Fruit fly (Drosophila melanogaster) whole organism, adult: ENCODE measurements around the gene CG32982.

ENCODE experiments used
- CG11617 ChIP-seq: fragments of 200-800 bp; sonication (Bioruptor generic); optimal IDR thresholded peaks from 2 replicates; lab custom pipeline; 2017; ENCODE audit warnings: mild to moderate bottlenecking, missing biosample characterization, missing genetic modification reagents, missing genetic modification characterization
- CG12768 ChIP-seq: fragments of 200-800 bp; sonication (Bioruptor generic); optimal IDR thresholded peaks from 2 replicates; lab custom pipeline; 2017; ENCODE audit warnings: missing biosample characterization, missing genetic modification characterization, mild to moderate bottlenecking, moderate library complexity, missing genetic modification reagents
- CG14711 ChIP-seq: fragments of 200-800 bp; sonication (Bioruptor generic); optimal IDR thresholded peaks from 2 replicates; lab custom pipeline; 2018; ENCODE audit warnings: missing biosample characterization, mild to moderate bottlenecking, missing genetic modification characterization, moderate library complexity
- CG1620 ChIP-seq: fragments of 200-800 bp; sonication (Bioruptor generic); optimal IDR thresholded peaks from 2 replicates; lab custom pipeline; 2016; ENCODE audit warnings: missing biosample characterization, missing genetic modification characterization
- CG33017 ChIP-seq: fragments of 200-800 bp; sonication (Bioruptor generic); optimal IDR thresholded peaks from 2 replicates; lab custom pipeline; 2018; ENCODE audit warnings: missing biosample characterization, mild to moderate bottlenecking, missing genetic modification characterization, moderate library complexity
- CG5204 ChIP-seq: fragments of 200-800 bp; sonication (Bioruptor generic); optimal IDR thresholded peaks from 2 replicates; lab custom pipeline; 2016; ENCODE audit warnings: missing biosample characterization, missing genetic modification characterization
- CG7045 ChIP-seq: fragments of 200-800 bp; sonication (Bioruptor generic); optimal IDR thresholded peaks from 2 replicates; lab custom pipeline; 2017; ENCODE audit warnings: missing biosample characterization, mild to moderate bottlenecking, missing genetic modification characterization
- CG7101 ChIP-seq: fragments of 200-800 bp; sonication (Bioruptor generic); optimal IDR thresholded peaks from 2 replicates; lab custom pipeline; 2018; ENCODE audit warnings: missing biosample characterization, mild to moderate bottlenecking, missing genetic modification characterization, moderate library complexity
- Clk ChIP-seq: fragments of 200-800 bp; sonication (Bioruptor generic); optimal IDR thresholded peaks from 2 replicates; lab custom pipeline; 2017; ENCODE audit warnings: missing biosample characterization, missing genetic modification characterization
- Crg-1 ChIP-seq: fragments of 200-800 bp; sonication (Bioruptor generic); optimal IDR thresholded peaks from 2 replicates; lab custom pipeline; 2016; ENCODE audit warnings: missing biosample characterization, missing genetic modification characterization
- Hr96 ChIP-seq: fragments of 200-800 bp; sonication (Bioruptor generic); optimal IDR thresholded peaks from 2 replicates; lab custom pipeline; 2016; ENCODE audit warnings: missing biosample characterization, missing genetic modification characterization
- Mnt ChIP-seq: fragments of 200-800 bp; sonication (Bioruptor generic); optimal IDR thresholded peaks from 2 replicates; lab custom pipeline; 2016; ENCODE audit warnings: missing biosample characterization, mild to moderate bottlenecking, missing genetic modification characterization
- bab1 ChIP-seq: fragments of 200-800 bp; sonication (Bioruptor generic); optimal IDR thresholded peaks from 3 replicates; lab custom pipeline; 2019; ENCODE audit warnings: missing biosample characterization, mild to moderate bottlenecking, missing genetic modification characterization, moderate library complexity
- cic ChIP-seq: fragments of 200-800 bp; sonication (Bioruptor generic); optimal IDR thresholded peaks from 2 replicates; lab custom pipeline; 2017; ENCODE audit warnings: missing biosample characterization, mild to moderate bottlenecking, missing genetic modification characterization, moderate library complexity
- cnc ChIP-seq, 2 experiments: fragments of >200 bp; optimal IDR thresholded peaks; 2 replicates each; lab custom pipeline; 2017
- kay ChIP-seq: fragments of 200-800 bp; sonication (Bioruptor generic); peaks from one replicate; lab custom pipeline; 2016; ENCODE audit warnings: missing biosample characterization, missing genetic modification characterization, borderline replicate concordance
- ovo ChIP-seq: fragments of 200-800 bp; sonication (Bioruptor generic); optimal IDR thresholded peaks from 2 replicates; lab custom pipeline; 2016; ENCODE audit warnings: missing biosample characterization, missing genetic modification characterization
- pad ChIP-seq: fragments of 200-800 bp; sonication (Bioruptor generic); optimal IDR thresholded peaks from 3 replicates; lab custom pipeline; 2017; ENCODE audit warnings: missing biosample characterization, missing genetic modification characterization, mild to moderate bottlenecking, moderate library complexity, missing genetic modification reagents
- tj ChIP-seq: fragments of 200-800 bp; sonication (Bioruptor generic); optimal IDR thresholded peaks from 3 replicates; lab custom pipeline; 2017; ENCODE audit warnings: missing biosample characterization, mild to moderate bottlenecking, missing genetic modification characterization, moderate library complexity
- toe ChIP-seq: fragments of 200-800 bp; sonication (Bioruptor generic); optimal IDR thresholded peaks from 2 replicates; lab custom pipeline; 2016; ENCODE audit warnings: missing biosample characterization, missing genetic modification characterization

The CG32982 gene

dm6 chr2L:9160090-9160489 is 34.6 kb downstream of the CG32982 start:
- no peak for TF ChIP-seq Crg-1
- TF ChIP-seq toe (GFP tag; lab: Kevin White, UChicago): no peak
- TF ChIP-seq pad (GFP tag; lab: Kevin White, UChicago): no peak
- no peak for TF ChIP-seq Mnt (GFP tag; lab: Kevin White, UChicago)
- TF ChIP-seq CG11617 (GFP tag; lab: Kevin White, UChicago): no peak
- no peak for TF ChIP-seq cnc (optimal IDR thresholded peaks at IDR 0.05; lab: Kevin White, UChicago)
- no peak for TF ChIP-seq CG1620 (GFP tag; lab: Kevin White, UChicago)
- TF ChIP-seq kay: no peak
- no peak for TF ChIP-seq CG12768 (GFP tag; lab: Kevin White, UChicago)
- TF ChIP-seq tj: no peak
- TF ChIP-seq CG14711 (tag; lab: Kevin White, UChicago): no peak
- no peak for TF ChIP-seq CG7045 (GFP tag; lab: Kevin White, UChicago)

dm6 chr2L:9163935-9164334 is 38.4 kb downstream of the CG32982 start, which contains the start of gene CG13108:
CG13108 (plus strand) TSS chr2L:9164235.
- TF ChIP-seq bab1 (GFP tag; lab: Kevin White, UChicago): no peak
- TF ChIP-seq ovo (GFP tag; lab: Kevin White, UChicago): no peak
- no peak for TF ChIP-seq CG7101
- no peak for TF ChIP-seq CG12768 (GFP tag; lab: Kevin White, UChicago)
- TF ChIP-seq cic (GFP tag; lab: Kevin White, UChicago): no peak
- TF ChIP-seq cnc (optimal IDR thresholded peaks at IDR 0.05; lab: Kevin White, UChicago): no peak
- no peak for TF ChIP-seq Hr96 (GFP tag; lab: Kevin White, UChicago)
- TF ChIP-seq Mnt (GFP tag; lab: Kevin White, UChicago): no peak
- no peak for TF ChIP-seq pad (GFP tag; lab: Kevin White, UChicago)
- no peak for TF ChIP-seq kay
- TF ChIP-seq CG11617 (GFP tag; lab: Kevin White, UChicago): no peak
- no peak for TF ChIP-seq toe (GFP tag; lab: Kevin White, UChicago)
- no peak for TF ChIP-seq Crg-1
- TF ChIP-seq CG5204 (GFP tag; lab: Kevin White, UChicago): no peak
- no peak for TF ChIP-seq CG14711 (tag; lab: Kevin White, UChicago)

dm6 chr2L:9164797-9165196 is 39.3 kb downstream of the CG32982 start:
- TF ChIP-seq CG7101 (no peak), bab1 (GFP tag; lab: Kevin White, UChicago) (no peak), Clk (GFP tag; lab: Kevin White, UChicago) (no peak), CG1620 (GFP tag; lab: Kevin White, UChicago) (no peak), CG33017 (tag; lab: Kevin White, UChicago) (no peak), CG12768 (GFP tag; lab: Kevin White, UChicago) (no peak), Hr96 (GFP tag; lab: Kevin White, UChicago) (no peak), kay (no peak), CG7045 (GFP tag; lab: Kevin White, UChicago) (no peak), tj (no peak), toe (GFP tag; lab: Kevin White, UChicago) (no peak), cnc (optimal IDR thresholded peaks at IDR 0.05; lab: Kevin White, UChicago) (no peak), CG11617 (GFP tag; lab: Kevin White, UChicago) (no peak), CG14711 (tag; lab: Kevin White, UChicago) (no peak), Mnt (GFP tag; lab: Kevin White, UChicago) (no peak), Crg-1 (no peak), ovo (GFP tag; lab: Kevin White, UChicago) (no peak), CG5204 (GFP tag; lab: Kevin White, UChicago) (no peak), cic (GFP tag; lab: Kevin White, UChicago) (no peak), pad (GFP tag; lab: Kevin White, UChicago) (no peak)

- TF ChIP-seq Hr96 (GFP tag; lab: Kevin White, UChicago) (no peak), toe (GFP tag; lab: Kevin White, UChicago) (peak; percentile 66), CG14711 (tag; lab: Kevin White, UChicago) (peak; percentile 94), CG7101 (peak; percentile 89), kay (peak; percentile 59), pad (GFP tag; lab: Kevin White, UChicago) (peak; percentile 78), ovo (GFP tag; lab: Kevin White, UChicago) (peak; percentile 74), Clk (GFP tag; lab: Kevin White, UChicago) (peak; percentile 77), cic (GFP tag; lab: Kevin White, UChicago) (peak; percentile 75), CG7045 (GFP tag; lab: Kevin White, UChicago) (peak; percentile 82), Crg-1 (peak; percentile 87), CG11617 (GFP tag; lab: Kevin White, UChicago) (peak; percentile 87), tj (peak; percentile 51), CG12768 (GFP tag; lab: Kevin White, UChicago) (peak; percentile 80), Mnt (GFP tag; lab: Kevin White, UChicago) (peak; percentile 90), bab1 (GFP tag; lab: Kevin White, UChicago) (peak; percentile 90), CG5204 (GFP tag; lab: Kevin White, UChicago) (peak; percentile 67), CG33017 (tag; lab: Kevin White, UChicago) (peak; percentile 86), cnc (optimal IDR thresholded peaks at IDR 0.05; lab: Kevin White, UChicago) (no peak), CG1620 (GFP tag; lab: Kevin White, UChicago) (peak; percentile 77)
Observed at dm6 chr2L:9166399-9166980, 41.0 kb downstream of the CG32982 start, which contains the start of the genes CG9586 and tai. CG9586 (minus strand) TSS chr2L:9166514. tai (plus strand) TSS chr2L:9166778.

dm6 chr2L:9167001-9167400 is 41.5 kb downstream of the CG32982 start:
- TF ChIP-seq toe (GFP tag; lab: Kevin White, UChicago): no peak
- no peak for TF ChIP-seq CG5204 (GFP tag; lab: Kevin White, UChicago)
- TF ChIP-seq cic (GFP tag; lab: Kevin White, UChicago): no peak
- TF ChIP-seq tj: no peak
- TF ChIP-seq ovo (GFP tag; lab: Kevin White, UChicago): no peak
- no peak for TF ChIP-seq CG12768 (GFP tag; lab: Kevin White, UChicago)
- TF ChIP-seq Crg-1: no peak
- TF ChIP-seq kay: no peak
- no peak for TF ChIP-seq CG7101
- TF ChIP-seq CG7045 (GFP tag; lab: Kevin White, UChicago): no peak
- TF ChIP-seq CG1620 (GFP tag; lab: Kevin White, UChicago): no peak
- no peak for TF ChIP-seq CG14711 (tag; lab: Kevin White, UChicago)
- no peak for TF ChIP-seq Mnt (GFP tag; lab: Kevin White, UChicago)
- no peak for TF ChIP-seq pad (GFP tag; lab: Kevin White, UChicago)
- TF ChIP-seq Hr96 (GFP tag; lab: Kevin White, UChicago): no peak
